Fruit fly (Drosophila melanogaster) whole organism, embryonic: ENCODE results near the gene NdufV3.

Experiments used
- CG10366 ChIP-seq: fragments of 200-800 bp; sonication (Bioruptor generic); IDR thresholded peaks from 2 replicates; pipeline ENCODE4 v1.3.6; 2022; ENCODE audit warnings: missing biosample characterization, missing genetic modification characterization
- CG11504 ChIP-seq: fragments of 200-800 bp; sonication (Bioruptor generic); optimal IDR thresholded peaks from 3 replicates; lab custom pipeline; 2019; ENCODE audit warnings: missing biosample characterization, mild to moderate bottlenecking, missing genetic modification characterization, moderate library complexity
- CG13287 ChIP-seq: fragments of 200-800 bp; sonication (Bioruptor generic); IDR thresholded peaks from 2 replicates; pipeline ENCODE4 v1.3.6; 2022; ENCODE audit warnings: missing biosample characterization, missing genetic modification characterization; ENCODE audit not compliant: partially characterized antibody
- CG14710 ChIP-seq: fragments of 200-800 bp; sonication (Bioruptor generic); optimal IDR thresholded peaks from 3 replicates; lab custom pipeline; 2019; ENCODE audit warnings: missing biosample characterization, mild to moderate bottlenecking, missing genetic modification characterization, moderate library complexity
- CG15269 ChIP-seq: fragments of 200-800 bp; sonication (Bioruptor generic); optimal IDR thresholded peaks from 2 replicates; lab custom pipeline; 2018; ENCODE audit warnings: missing biosample characterization, mild to moderate bottlenecking, missing genetic modification characterization, moderate library complexity
- CG1603 ChIP-seq: fragments of 200-800 bp; sonication (Bioruptor generic); optimal IDR thresholded peaks from 2 replicates; lab custom pipeline; 2019; ENCODE audit warnings: missing biosample characterization, mild to moderate bottlenecking, missing genetic modification characterization, moderate library complexity
- CG17829 ChIP-seq: fragments of 200-800 bp; optimal IDR thresholded peaks from 2 replicates; lab custom pipeline; 2019; ENCODE audit warnings: missing biosample characterization, mild to moderate bottlenecking, missing genetic modification characterization, moderate library complexity
- CG34422 ChIP-seq: fragments of 200-800 bp; sonication (Bioruptor generic); IDR thresholded peaks from 3 replicates; pipeline ENCODE4 v1.3.6; 2022; ENCODE audit warnings: missing biosample characterization, missing genetic modification characterization
- CG3847 ChIP-seq: fragments of 200-800 bp; sonication (Bioruptor generic); IDR thresholded peaks from 2 replicates; pipeline ENCODE4 v1.3.6; 2022; ENCODE audit warnings: missing biosample characterization, missing genetic modification characterization
- CG4282 ChIP-seq: fragments of 200-800 bp; sonication (Bioruptor generic); optimal IDR thresholded peaks from 2 replicates; lab custom pipeline; 2016; ENCODE audit warnings: missing biosample characterization, missing genetic modification characterization
- CG4404 ChIP-seq: fragments of 200-800 bp; sonication (Bioruptor generic); IDR thresholded peaks from 2 replicates; pipeline ENCODE4 v1.3.6; 2022; ENCODE audit warnings: missing biosample characterization, missing genetic modification characterization
- CG6689 ChIP-seq: fragments of 200-800 bp; sonication (Bioruptor generic); IDR thresholded peaks from 2 replicates; pipeline ENCODE4 v1.3.6; 2022; ENCODE audit warnings: missing biosample characterization, missing genetic modification characterization
- CG8924 ChIP-seq: fragments of 200-800 bp; optimal IDR thresholded peaks from 3 replicates; lab custom pipeline; 2019; ENCODE audit warnings: missing biosample characterization, mild to moderate bottlenecking, missing genetic modification characterization, moderate library complexity
- CG9215 ChIP-seq: fragments of 200-800 bp; sonication (Bioruptor generic); IDR thresholded peaks from 2 replicates; pipeline ENCODE4 v1.3.6; 2022; ENCODE audit warnings: missing biosample characterization, missing genetic modification characterization
- CG9797 ChIP-seq: fragments of 200-800 bp; sonication (Bioruptor generic); optimal IDR thresholded peaks from 3 replicates; lab custom pipeline; 2018; ENCODE audit warnings: missing biosample characterization, mild to moderate bottlenecking, missing genetic modification characterization
- CrebB ChIP-seq: fragments of 200-800 bp; sonication (Bioruptor generic); optimal IDR thresholded peaks from 3 replicates; lab custom pipeline; 2018; ENCODE audit warnings: missing biosample characterization, mild to moderate bottlenecking, missing genetic modification characterization
- D19B ChIP-seq: fragments of 200-800 bp; sonication (Bioruptor generic); optimal IDR thresholded peaks from 2 replicates; lab custom pipeline; 2017; ENCODE audit warnings: missing biosample characterization, mild to moderate bottlenecking, missing genetic modification characterization
- Dp ChIP-seq: fragments of 200-800 bp; sonication (Bioruptor generic); optimal IDR thresholded peaks from 2 replicates; lab custom pipeline; 2018; ENCODE audit warnings: missing biosample characterization, mild to moderate bottlenecking, missing genetic modification characterization, moderate library complexity
- E2f1 ChIP-seq: fragments of 200-800 bp; sonication (Bioruptor generic); IDR thresholded peaks from 2 replicates; pipeline ENCODE4 v1.3.6; 2022; ENCODE audit warnings: missing biosample characterization, missing genetic modification characterization
- Hmr ChIP-seq: fragments of 200-800 bp; sonication (Bioruptor generic); optimal IDR thresholded peaks from 3 replicates; lab custom pipeline; 2017; ENCODE audit warnings: mild to moderate bottlenecking, missing biosample characterization, missing genetic modification reagents, missing genetic modification characterization
- Hmx ChIP-seq: fragments of 200-800 bp; sonication (Bioruptor generic); optimal IDR thresholded peaks from 2 replicates; lab custom pipeline; 2016; ENCODE audit warnings: missing biosample characterization, missing genetic modification characterization
- Meics ChIP-seq: fragments of 200-800 bp; sonication (Bioruptor generic); optimal IDR thresholded peaks from 2 replicates; lab custom pipeline; 2017; ENCODE audit warnings: missing biosample characterization, mild to moderate bottlenecking, missing genetic modification characterization
- Myb ChIP-seq: fragments of 200-800 bp; sonication (Bioruptor generic); optimal IDR thresholded peaks from 2 replicates; lab custom pipeline; 2016; ENCODE audit warnings: missing biosample characterization, missing genetic modification characterization
- Nf-YA ChIP-seq: fragments of 200-800 bp; sonication (Bioruptor generic); IDR thresholded peaks from 2 replicates; pipeline ENCODE4 v1.3.6; 2022; ENCODE audit warnings: missing biosample characterization, missing genetic modification characterization
- Nf-YC ChIP-seq: fragments of 200-800 bp; optimal IDR thresholded peaks from 3 replicates; lab custom pipeline; 2019; ENCODE audit warnings: missing biosample characterization, mild to moderate bottlenecking, missing genetic modification characterization, moderate library complexity
- Sry-δ ChIP-seq: fragments of 200-800 bp; sonication (Bioruptor generic); optimal IDR thresholded peaks from 2 replicates; lab custom pipeline; 2016; ENCODE audit warnings: missing biosample characterization, missing genetic modification characterization
- ap ChIP-seq: fragments of 200-800 bp; sonication (Bioruptor generic); IDR thresholded peaks from 2 replicates; pipeline ENCODE4 v1.3.6; 2022; ENCODE audit warnings: missing biosample characterization, missing genetic modification characterization
- bigmax ChIP-seq: fragments of 200-800 bp; sonication (Bioruptor generic); optimal IDR thresholded peaks from 2 replicates; lab custom pipeline; 2018; ENCODE audit warnings: missing biosample characterization, mild to moderate bottlenecking, missing genetic modification characterization
- chif ChIP-seq, 2 experiments: fragments of 200-800 bp; sonication (Bioruptor generic); optimal IDR thresholded peaks; 3 replicates each; lab custom pipeline; 2016; ENCODE audit warnings: missing biosample characterization in 2 of 2, missing genetic modification characterization in 2 of 2
- dpn ChIP-seq, 2 experiments: fragments of 200-800 bp; sonication (Bioruptor generic); optimal IDR thresholded peaks; 3 replicates each; lab custom pipeline; 2016; ENCODE audit warnings: missing biosample characterization in 2 of 2, missing genetic modification characterization in 2 of 2
- inv ChIP-seq: fragments of 200-800 bp; sonication (Bioruptor generic); IDR thresholded peaks from 2 replicates; pipeline ENCODE4 v1.3.6; 2022; ENCODE audit warnings: missing biosample characterization, missing genetic modification characterization; ENCODE audit not compliant: partially characterized antibody
- kah ChIP-seq: fragments of 200-800 bp; sonication (Bioruptor generic); optimal IDR thresholded peaks from 2 replicates; lab custom pipeline; 2018; ENCODE audit warnings: missing biosample characterization, mild to moderate bottlenecking, missing genetic modification characterization
- kni ChIP-seq: fragments of 200-800 bp; sonication (Bioruptor generic); optimal IDR thresholded peaks from 3 replicates; lab custom pipeline; 2017; ENCODE audit warnings: mild to moderate bottlenecking, missing biosample characterization, missing genetic modification reagents, missing genetic modification characterization
- lov ChIP-seq, 2 experiments: fragments of 200-800 bp in 1 of 2; fragments of >200 bp in 1 of 2; sonication (Bioruptor generic) in 1 of 2; IDR thresholded peaks in 1 of 2; optimal IDR thresholded peaks in 1 of 2; 2 replicates in 1 of 2; 3 replicates in 1 of 2; pipeline versions ENCODE4 v1.3.6 to Lab custom; 2017 to 2022; ENCODE audit warnings: missing biosample characterization in 1 of 2, missing genetic modification characterization in 1 of 2
- mld ChIP-seq: fragments of 200-800 bp; sonication (Bioruptor generic); IDR thresholded peaks from 3 replicates; pipeline ENCODE4 v1.3.6; 2022; ENCODE audit warnings: missing biosample characterization, missing genetic modification characterization; ENCODE audit not compliant: partially characterized antibody
- nerfin-2 ChIP-seq: fragments of 200-800 bp; sonication (Bioruptor generic); IDR thresholded peaks from 2 replicates; pipeline ENCODE4 v1.3.6; 2022; ENCODE audit warnings: missing biosample characterization, missing genetic modification characterization; ENCODE audit not compliant: partially characterized antibody
- oc ChIP-seq: fragments of 200-800 bp; sonication (Bioruptor generic); optimal IDR thresholded peaks from 2 replicates; lab custom pipeline; 2018; ENCODE audit warnings: missing biosample characterization, mild to moderate bottlenecking, missing genetic modification characterization, moderate library complexity
- rib ChIP-seq: fragments of 200-800 bp; sonication (Bioruptor generic); IDR thresholded peaks from 2 replicates; pipeline ENCODE4 v1.3.6; 2022; ENCODE audit warnings: missing biosample characterization, missing genetic modification characterization
- scrt ChIP-seq: fragments of 200-800 bp; sonication (Bioruptor generic); optimal IDR thresholded peaks from 2 replicates; lab custom pipeline; 2018; ENCODE audit warnings: missing biosample characterization, mild to moderate bottlenecking, missing genetic modification characterization, moderate library complexity
- sens ChIP-seq: fragments of 200-800 bp; sonication (Bioruptor generic); peaks from one replicate; lab custom pipeline; 2016; ENCODE audit warnings: missing biosample characterization, missing genetic modification characterization
- tx ChIP-seq: fragments of 200-800 bp; sonication (Bioruptor generic); optimal IDR thresholded peaks from 2 replicates; lab custom pipeline; 2016; ENCODE audit warnings: missing biosample characterization, missing genetic modification characterization
- vfl ChIP-seq: fragments of 200-800 bp; sonication (Bioruptor generic); optimal IDR thresholded peaks from 2 replicates; lab custom pipeline; 2016; ENCODE audit warnings: missing biosample characterization, missing genetic modification characterization
- wdn ChIP-seq: fragments of 200-800 bp; sonication (Bioruptor generic); IDR thresholded peaks from 2 replicates; pipeline ENCODE4 v1.3.6; 2022; ENCODE audit warnings: missing biosample characterization, missing genetic modification characterization

Gene NdufV3

DNA sequence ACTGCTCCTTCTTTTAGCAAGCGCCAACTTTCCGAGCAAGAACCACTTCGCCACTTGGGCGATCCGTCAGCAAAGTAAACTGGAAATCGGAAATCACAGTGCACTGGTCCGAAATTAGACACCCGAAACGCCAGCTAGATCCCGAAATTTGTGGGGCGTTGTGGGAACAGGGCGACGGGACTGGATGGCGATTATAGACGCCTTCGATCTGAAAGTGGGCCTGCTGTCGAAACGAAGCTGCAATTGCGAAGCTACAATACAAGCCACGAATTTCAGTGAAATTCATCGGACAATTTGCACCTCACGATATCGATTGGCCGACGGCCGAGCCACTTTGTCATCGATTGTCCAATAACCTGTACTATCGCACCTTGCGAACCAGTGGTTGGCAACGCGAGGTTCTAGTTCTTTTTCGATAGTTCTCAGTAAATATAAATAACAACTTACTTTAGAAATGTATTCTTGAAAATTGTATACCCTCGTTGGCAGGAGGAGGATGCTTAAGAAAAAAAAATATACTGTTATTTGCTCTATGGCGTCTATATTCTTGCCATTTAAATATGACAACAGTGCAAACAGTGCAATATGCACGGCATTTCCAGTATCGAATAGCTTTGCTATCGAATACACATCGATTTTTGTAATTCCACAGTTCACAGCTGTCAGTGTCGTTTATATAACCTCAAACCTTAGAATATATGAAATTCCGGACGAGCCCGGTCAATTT is 18.1 kb downstream of the NdufV3 start, which contains the start of the genes hop and Tim8 (continued):
- TF ChIP-seq Myb (GFP tag; lab: Kevin White, UChicago), result no peak
- TF ChIP-seq Nf-YC (tag; lab: Kevin White, UChicago), result peak; percentile 45
- TF ChIP-seq scrt (GFP tag; lab: Kevin White, UChicago), result no peak
- TF ChIP-seq dpn (GFP tag; optimal IDR thresholded peaks at IDR 0.05; lab: Kevin White, UChicago), result no peak
- no peak for TF ChIP-seq CG10366
- peak; percentile 85 for TF ChIP-seq mld (GFP tag; lab: Robert Waterston, UW)
- TF ChIP-seq Meics (GFP tag; lab: Kevin White, UChicago), result no peak
- TF ChIP-seq CG34422 (GFP tag; lab: Robert Waterston, UW), result no peak
- TF ChIP-seq bigmax, result peak; percentile 94
- no peak for TF ChIP-seq kni (GFP tag; lab: Kevin White, UChicago)
- no peak for TF ChIP-seq kah (GFP tag; lab: Kevin White, UChicago)
- no peak for TF ChIP-seq Hmx (GFP tag; lab: Kevin White, UChicago)
- TF ChIP-seq E2f1, result no peak
- no peak for TF ChIP-seq oc (tag; lab: Kevin White, UChicago)
- no peak for TF ChIP-seq CG9215 (GFP tag; lab: Robert Waterston, UW)
- no peak for TF ChIP-seq D19B (GFP tag; lab: Kevin White, UChicago)
- TF ChIP-seq chif (GFP tag; optimal IDR thresholded peaks at IDR 0.05; lab: Kevin White, UChicago), result no peak
- peak; percentile 44 for TF ChIP-seq Dp
- TF ChIP-seq vfl, result no peak
- TF ChIP-seq CG8924 (tag; lab: Kevin White, UChicago), result no peak
- TF ChIP-seq lov (optimal IDR thresholded peaks at IDR 0.05; lab: Kevin White, UChicago), result no peak
- TF ChIP-seq lov (GFP tag; IDR thresholded peaks at IDR 0.05; lab: Robert Waterston, UW), result no peak
- no peak for TF ChIP-seq CrebB (tag; lab: Kevin White, UChicago)
- TF ChIP-seq CG3847 (GFP tag; lab: Robert Waterston, UW), result no peak
- peak; percentile 86 for TF ChIP-seq CG13287 (GFP tag; lab: Robert Waterston, UW)
- peak; percentile 32 for TF ChIP-seq CG9797 (GFP tag; lab: Kevin White, UChicago)
- TF ChIP-seq CG15269, result no peak
- no peak for TF ChIP-seq wdn (GFP tag; lab: Robert Waterston, UW)
- TF ChIP-seq CG6689 (GFP tag; lab: Robert Waterston, UW), result no peak
- no peak for TF ChIP-seq CG17829 (tag; lab: Kevin White, UChicago)
- TF ChIP-seq Nf-YA (GFP tag; lab: Robert Waterston, UW), result no peak
- TF ChIP-seq rib, result no peak
- peak; percentile 63 for TF ChIP-seq CG14710 (tag; lab: Kevin White, UChicago)
- no peak for TF ChIP-seq ap (GFP tag; lab: Robert Waterston, UW)
- TF ChIP-seq CG1603 (tag; lab: Kevin White, UChicago), result no peak
- peak; percentile 71 for TF ChIP-seq sens
- TF ChIP-seq Hmr (GFP tag; lab: Kevin White, UChicago), result no peak
- TF ChIP-seq CG11504 (tag; lab: Kevin White, UChicago), result no peak
- peak; percentile 87 for TF ChIP-seq inv (GFP tag; lab: Robert Waterston, UW)
- TF ChIP-seq tx (GFP tag; lab: Kevin White, UChicago), result no peak
- TF ChIP-seq CG4404 (GFP tag; lab: Robert Waterston, UW), result no peak
- peak; percentile 93 for TF ChIP-seq nerfin-2
- TF ChIP-seq Sry-δ (GFP tag; lab: Kevin White, UChicago), result peak; percentile 77
- no peak for TF ChIP-seq CG4282
